Fruit fly (Drosophila melanogaster): ENCODE results near the gene MtnC.

Gene MtnC

DNA sequence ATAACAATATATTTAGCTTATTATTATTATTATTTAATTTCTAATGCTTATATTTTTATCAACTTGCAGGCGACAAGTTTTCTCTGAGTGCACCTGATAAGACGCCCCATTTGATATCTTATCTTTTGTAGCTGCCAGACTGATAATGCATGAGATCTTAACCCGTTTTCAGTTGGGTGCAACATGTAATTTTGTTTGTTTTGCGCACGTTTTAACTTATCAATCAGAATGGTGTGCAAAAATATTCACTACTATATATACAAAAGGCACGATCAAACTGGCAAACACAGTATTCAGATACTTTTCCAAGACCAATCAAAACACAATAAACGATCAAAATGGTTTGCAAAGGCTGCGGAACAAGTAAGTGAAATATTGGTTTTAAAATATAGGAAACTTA lies at the start of gene MtnC:
Gene MtnC (plus strand): TSS at position 301 of the 400 bp plus-strand sequence.
- no peak for TF ChIP-seq noc (tag; optimal IDR thresholded peaks at IDR 0.05)

DNA sequence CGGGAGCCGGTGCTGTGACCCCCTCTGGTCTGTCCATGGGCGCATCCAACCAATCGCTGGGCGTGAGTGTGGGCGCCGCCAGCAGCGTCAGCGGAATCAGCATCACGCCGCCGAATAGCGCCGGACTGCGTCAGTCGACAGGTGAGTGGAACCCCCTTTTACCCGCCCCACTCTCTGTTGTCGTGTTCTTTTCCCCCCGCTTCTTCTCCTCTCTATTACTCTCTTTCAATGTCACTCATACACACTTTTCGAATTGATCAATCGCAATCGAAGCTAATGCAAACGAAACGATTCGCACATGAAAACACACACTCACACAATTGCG lies 49.6 kb upstream of the MtnC start:
- TF ChIP-seq noc (tag; optimal IDR thresholded peaks at IDR 0.05) = no peak

DNA sequence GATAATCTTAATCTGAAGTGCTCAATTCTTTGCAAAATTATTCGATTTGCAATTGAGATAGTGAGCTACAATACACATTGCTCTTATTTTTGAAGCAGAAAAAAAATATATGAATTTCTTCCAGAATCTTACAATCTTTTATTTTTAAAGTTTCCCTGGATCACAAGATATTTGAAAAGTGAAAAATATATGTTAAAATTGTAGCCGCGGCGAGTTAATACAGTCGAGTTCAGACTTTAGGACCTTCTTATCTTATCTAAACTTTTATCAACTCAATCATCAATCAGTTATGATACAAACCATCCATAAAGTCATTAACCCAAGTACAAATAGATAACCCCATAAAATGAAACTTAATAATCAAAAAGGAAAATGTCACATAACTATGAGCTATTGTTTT lies 49.2 kb upstream of the MtnC start:
- peak; percentile 60 for TF ChIP-seq noc (tag; optimal IDR thresholded peaks at IDR 0.05)

DNA sequence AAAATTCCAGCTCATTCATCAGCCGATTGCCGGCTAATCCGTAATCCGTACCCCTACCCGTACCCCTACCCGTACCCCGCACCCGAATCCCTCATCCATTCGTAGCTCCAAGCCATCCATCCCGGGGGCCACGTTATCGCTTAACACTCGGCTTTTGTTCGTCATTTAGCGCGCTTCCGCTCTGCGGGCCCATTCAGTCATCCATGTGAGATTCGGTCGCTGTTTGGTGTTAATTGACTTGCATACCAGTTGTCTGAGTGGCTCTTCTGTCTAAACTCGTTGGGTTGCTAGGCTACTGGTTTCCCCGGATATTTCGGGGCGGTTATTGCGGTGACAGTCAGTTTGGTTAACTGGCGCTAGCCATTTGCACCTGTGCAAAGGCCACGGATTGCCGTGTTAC lies 48.7 kb upstream of the MtnC start:
- no peak for TF ChIP-seq noc (tag; optimal IDR thresholded peaks at IDR 0.05)

DNA sequence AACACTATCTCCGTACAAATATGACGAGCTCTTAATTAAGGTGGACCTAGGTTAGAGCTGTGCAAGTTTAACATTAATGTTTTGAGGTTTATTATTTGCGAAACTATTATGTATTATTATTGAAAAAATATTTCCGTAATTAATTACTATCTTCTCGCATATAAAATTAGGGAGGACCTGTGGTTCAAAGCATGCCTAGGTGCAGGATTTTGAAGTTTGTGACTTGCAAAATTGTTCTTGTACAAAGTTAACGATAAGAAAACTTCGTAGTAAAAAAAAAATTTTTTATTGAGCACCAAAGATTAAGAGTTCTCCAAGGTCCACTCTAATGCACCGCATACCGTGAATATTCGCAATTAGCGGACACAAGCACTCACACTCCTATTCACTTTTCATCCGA lies 47.3 kb upstream of the MtnC start:
- peak; percentile 95 for TF ChIP-seq noc (tag; optimal IDR thresholded peaks at IDR 0.05)

dm6 chr3R:20316599-20316998 lies 43.5 kb upstream of the MtnC start:
- TF ChIP-seq noc (tag; optimal IDR thresholded peaks at IDR 0.05) = peak; percentile 18

dm6 chr3R:20317402-20318165 lies 42.5 kb upstream of the MtnC start:
- TF ChIP-seq noc (tag; optimal IDR thresholded peaks at IDR 0.05) = peak; percentile 76

DNA sequence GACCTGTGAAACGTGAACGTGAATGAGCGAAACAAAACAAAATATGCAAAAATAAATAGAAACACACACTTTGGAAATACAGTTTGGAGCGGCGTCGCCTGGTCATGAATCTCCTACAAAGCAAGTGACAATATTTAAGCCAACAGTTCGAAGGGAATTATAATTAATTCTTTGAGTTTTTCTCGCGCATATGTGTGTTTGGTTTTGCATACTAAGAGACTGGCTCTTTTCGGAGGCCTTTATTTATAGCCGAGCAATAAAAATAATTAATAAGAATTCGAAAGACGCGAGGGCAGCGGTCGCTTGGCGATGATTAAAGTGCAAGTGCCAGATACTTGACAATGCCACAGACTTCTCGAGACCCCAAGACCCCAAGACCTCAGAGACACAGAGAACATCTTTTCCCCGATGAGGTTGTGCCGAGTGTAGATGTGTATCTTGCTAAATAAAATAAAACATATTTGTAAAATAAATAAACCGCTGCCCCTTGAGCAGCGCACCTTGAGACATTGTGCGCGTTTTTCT lies 41.9 kb upstream of the MtnC start:
- TF ChIP-seq noc (tag; optimal IDR thresholded peaks at IDR 0.05) = no peak

DNA sequence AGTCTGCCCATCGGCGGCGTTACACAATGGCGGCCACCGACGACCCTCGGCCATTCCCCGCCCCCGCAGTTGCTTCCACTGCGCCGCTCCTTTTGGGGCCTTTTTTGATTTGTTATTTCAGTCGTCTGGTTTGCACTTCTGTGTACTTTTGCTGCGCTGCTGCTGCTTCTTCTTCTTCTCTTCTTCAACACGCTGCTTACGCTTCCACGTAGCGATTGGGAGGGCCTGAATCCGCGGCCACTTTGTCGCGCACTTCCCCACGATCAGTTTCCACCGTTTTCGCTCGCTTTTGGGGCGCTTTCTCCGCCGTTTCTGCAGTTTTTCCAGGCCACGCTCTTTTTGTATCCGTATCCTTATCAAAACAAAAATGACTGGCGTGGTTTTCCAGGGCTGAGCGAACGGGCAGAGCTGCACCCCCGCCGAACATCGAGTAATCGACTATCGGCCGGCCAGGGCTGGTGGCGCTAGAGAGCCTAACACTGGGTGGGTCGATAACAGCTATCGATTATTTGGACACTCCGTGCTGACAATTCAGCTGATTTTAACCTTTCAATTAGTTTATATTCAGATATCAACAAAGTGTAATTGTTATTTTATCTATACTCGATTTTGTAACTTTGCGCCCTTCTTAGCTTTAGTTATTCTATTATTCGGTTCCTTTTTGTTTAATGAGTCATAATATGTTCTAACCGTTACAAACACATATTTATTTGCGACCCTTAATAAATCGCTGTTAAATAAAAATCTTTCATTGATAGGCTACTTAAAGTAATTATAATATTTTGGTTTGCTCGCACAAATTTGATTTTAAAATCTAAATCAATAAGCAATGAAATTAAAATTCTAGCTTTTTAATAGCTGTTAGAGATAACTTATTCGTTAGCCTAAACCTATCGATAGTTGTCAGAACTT lies 32.3 kb upstream of the MtnC start, which contains the start of the genes CG4360 and Sirt2:
Gene CG4360 (minus strand): TSS at position 432 of the 912 bp plus-strand sequence.
Gene Sirt2 (plus strand): TSS at position 894 of the 912 bp plus-strand sequence.
- TF ChIP-seq noc (tag; optimal IDR thresholded peaks at IDR 0.05) = no peak

DNA sequence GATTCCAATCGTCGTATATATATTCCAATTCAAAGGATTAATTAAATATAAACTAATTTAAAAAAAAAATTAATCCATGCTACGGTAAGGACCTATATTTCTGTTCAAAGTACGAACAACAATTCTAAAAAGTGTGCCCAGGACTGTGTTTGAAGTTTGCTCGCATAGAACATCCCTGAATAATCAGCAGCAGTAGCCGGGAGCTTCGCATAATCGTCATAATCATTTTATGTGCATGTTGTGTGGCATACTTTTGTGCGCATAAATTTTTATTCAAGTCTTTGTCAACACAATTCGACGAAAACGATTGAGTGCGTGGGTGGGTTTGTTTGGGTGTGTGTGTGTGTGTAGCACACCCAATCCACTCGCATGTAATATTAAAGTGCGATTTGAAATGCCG lies 27.4 kb upstream of the MtnC start:
- no peak for TF ChIP-seq noc (tag; optimal IDR thresholded peaks at IDR 0.05)

DNA sequence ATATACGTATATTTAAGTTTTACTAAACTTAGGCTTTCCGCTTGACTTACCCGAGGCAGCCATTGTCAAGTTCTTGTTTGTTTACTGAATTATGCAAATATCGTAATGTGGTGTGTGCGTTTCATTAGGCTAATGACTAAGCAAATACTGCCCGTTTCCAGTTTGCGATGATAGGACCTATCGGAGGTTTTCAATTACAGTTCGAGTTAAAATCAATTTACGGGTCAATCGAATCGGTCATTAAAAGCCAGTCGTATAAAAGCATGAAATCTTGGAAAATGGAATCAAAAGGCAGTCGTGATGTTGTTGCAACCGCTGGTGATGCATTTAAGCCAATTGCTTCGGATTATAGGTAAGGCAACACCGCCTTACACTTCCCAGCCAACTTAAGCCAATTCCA lies 21.4 kb upstream of the MtnC start, which contains the start of gene Ir92a:
Gene Ir92a (plus strand): TSS at position 301 of the 400 bp plus-strand sequence.
- TF ChIP-seq noc (tag; optimal IDR thresholded peaks at IDR 0.05) = no peak

DNA sequence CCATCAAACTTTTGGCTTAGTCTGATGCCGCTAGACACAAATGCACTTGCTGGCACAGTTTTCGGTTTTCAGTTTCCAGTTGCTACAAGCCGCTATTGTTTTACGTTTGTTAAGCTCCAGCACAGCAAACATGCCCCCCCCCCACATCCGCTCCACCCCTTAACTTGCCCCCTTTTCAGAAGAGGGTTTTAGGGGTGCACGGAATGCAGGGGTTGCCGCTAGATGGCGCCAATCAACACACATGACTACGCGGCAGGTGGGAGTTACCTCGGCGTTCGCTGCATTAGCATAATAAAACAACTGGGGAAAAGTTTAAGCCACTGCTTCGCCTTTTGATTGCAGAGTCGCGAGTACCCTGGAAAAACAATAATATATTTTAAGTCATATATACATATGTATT lies 13.2 kb upstream of the MtnC start:
- TF ChIP-seq noc (tag; optimal IDR thresholded peaks at IDR 0.05) = no peak

DNA sequence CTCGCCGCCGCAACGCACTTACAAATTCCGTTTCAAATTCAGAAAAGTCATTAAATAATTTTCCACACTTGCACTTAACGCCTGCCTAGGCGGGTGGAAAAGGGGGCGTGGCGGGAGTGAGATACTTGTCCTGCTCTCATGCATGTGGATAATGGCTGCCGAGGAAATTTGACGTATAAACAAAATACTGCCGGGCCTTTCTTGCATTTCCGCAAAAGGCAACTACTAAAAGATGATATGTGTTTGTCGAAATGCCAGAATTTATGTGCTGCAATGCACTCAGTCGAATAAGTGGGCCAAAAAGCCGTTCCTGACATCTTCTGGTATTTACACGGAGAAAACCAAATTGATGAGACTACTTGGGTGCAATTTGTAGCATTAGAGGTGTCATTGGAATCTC lies 9.8 kb upstream of the MtnC start:
- TF ChIP-seq noc (tag; optimal IDR thresholded peaks at IDR 0.05) = no peak

- no peak for TF ChIP-seq noc (tag; optimal IDR thresholded peaks at IDR 0.05)
Observed at dm6 chr3R:20407245-20407644, 47.1 kb downstream of the MtnC start.

DNA sequence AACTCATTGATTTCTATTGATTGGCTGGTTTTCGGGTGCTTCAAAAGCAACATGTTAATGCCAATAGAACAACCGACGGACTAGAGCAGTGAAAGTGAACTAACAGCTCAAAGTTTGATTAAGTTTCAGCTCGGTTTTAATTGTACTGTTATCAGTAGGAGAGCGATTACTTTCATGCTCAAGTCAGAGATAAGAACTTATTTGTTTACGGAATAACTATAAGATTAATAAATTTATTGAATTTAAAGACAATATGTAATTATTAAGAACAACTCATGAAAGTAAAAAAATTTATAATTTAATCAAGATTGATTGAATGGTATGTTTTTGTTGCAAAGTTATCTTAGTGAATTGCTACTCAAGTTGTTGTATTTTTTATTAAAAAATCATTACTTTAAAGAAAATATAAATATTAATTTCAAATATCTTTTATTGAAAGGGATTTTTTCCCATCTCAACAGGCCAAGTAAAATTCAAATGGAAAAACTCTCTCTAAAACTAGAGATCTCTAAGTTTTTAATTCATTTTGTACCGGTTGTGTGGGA lies 47.7 kb downstream of the MtnC start, which contains the start of the genes Tmlh and eIF3g2:
Gene Tmlh (minus strand): TSS at position 101 of the 545 bp plus-strand sequence.
Gene eIF3g2 (plus strand): TSS at position 495 of the 545 bp plus-strand sequence.
- TF ChIP-seq noc (tag; optimal IDR thresholded peaks at IDR 0.05) = no peak
